Fruit fly (Drosophila melanogaster): ENCODE measurements around the gene CG9215.

DNA sequence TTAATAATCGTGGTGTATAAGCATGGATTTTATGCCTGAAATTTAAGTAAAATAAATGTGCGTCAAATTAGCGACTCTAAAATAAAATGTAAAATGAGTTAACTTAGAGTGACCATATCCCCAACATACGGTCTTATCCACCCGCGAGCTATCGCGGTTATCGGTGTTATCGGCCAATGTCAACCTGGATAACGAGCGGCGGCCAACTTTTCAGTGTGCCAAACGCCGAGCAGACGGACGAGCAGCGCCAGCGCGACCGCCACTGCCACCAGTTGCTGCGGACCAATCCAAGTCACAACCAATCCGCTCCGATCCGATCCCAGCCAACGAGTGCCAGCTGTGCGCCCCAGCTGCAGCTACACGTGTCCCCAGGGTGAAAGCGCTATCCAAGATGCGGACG, 4.6 kb downstream of the CG9215 start, which contains the start of the genes cerv and CG7872:
- no peak for TF ChIP-seq pan (optimal IDR thresholded peaks at IDR 0.05)
- no peak for TF ChIP-seq EcR (GFP tag; optimal IDR thresholded peaks at IDR 0.05)
- no peak for TF ChIP-seq CG8478 (optimal IDR thresholded peaks at IDR 0.05)
